Worm (Caenorhabditis elegans) whole organism, L3 larva: ENCODE data around the gene C42C1.3.
A peak's percentile ranks its signal among the peaks of the same experiment; 100 is the strongest.

Experiments used
- ZK546.5 ChIP-seq: sonication (generic microtip); optimal IDR thresholded peaks from 2 replicates; lab custom pipeline; 2017; ENCODE audit warnings: missing biosample characterization, missing genetic modification characterization
- aly-2 ChIP-seq: fragments of 150-350 bp; optimal IDR thresholded peaks from 2 replicates; lab custom pipeline; 2014; ENCODE audit warnings: missing biosample characterization, missing genetic modification characterization
- ama-1 ChIP-seq: fragments of 150-350 bp; optimal IDR thresholded peaks from 2 replicates; lab custom pipeline; 2018
- ceh-28 ChIP-seq: fragments of 150-350 bp; optimal IDR thresholded peaks from 2 replicates; lab custom pipeline; 2014; ENCODE audit warnings: missing biosample characterization, missing genetic modification reagents, missing genetic modification characterization
- ceh-82 ChIP-seq: fragments of 150-350 bp; optimal IDR thresholded peaks from 2 replicates; lab custom pipeline; 2014; ENCODE audit warnings: missing biosample characterization, missing genetic modification characterization
- ceh-9 ChIP-seq: sonication (generic microtip); optimal IDR thresholded peaks from 2 replicates; lab custom pipeline; 2018; ENCODE audit warnings: missing biosample characterization, missing genetic modification characterization
- egl-27 ChIP-seq: sonication (generic microtip); optimal IDR thresholded peaks from 4 replicates; lab custom pipeline; 2017; ENCODE audit warnings: missing biosample characterization, missing genetic modification reagents, missing genetic modification characterization
- elt-1 ChIP-seq: fragments of 150-350 bp; optimal IDR thresholded peaks from 2 replicates; lab custom pipeline; 2014; ENCODE audit warnings: missing biosample characterization, missing genetic modification characterization
- elt-2 ChIP-seq: sonication (generic microtip); optimal IDR thresholded peaks from 2 replicates; lab custom pipeline; 2016; ENCODE audit warnings: missing genetic modification reagents, mild to moderate bottlenecking, missing genetic modification characterization, missing compliant biosample characterization
- elt-3 ChIP-seq, 3 experiments: fragments of 150-350 bp in 1 of 3; sonication (generic microtip) in 2 of 3; optimal IDR thresholded peaks; 2 replicates in 2 of 3; 4 replicates in 1 of 3; lab custom pipeline; 2014 to 2017; ENCODE audit warnings: missing biosample characterization in 3 of 3, missing genetic modification characterization in 3 of 3
- eor-1 ChIP-seq, 2 experiments: fragments of 150-350 bp; optimal IDR thresholded peaks; 2 replicates each; lab custom pipeline; 2014 to 2018; ENCODE audit warnings: missing biosample characterization in 2 of 2, missing genetic modification characterization in 2 of 2
- fkh-10 ChIP-seq: sonication (generic microtip); optimal IDR thresholded peaks from 2 replicates; lab custom pipeline; 2017; ENCODE audit warnings: missing biosample characterization, missing genetic modification reagents, missing genetic modification characterization
- fkh-2 ChIP-seq: fragments of 150-350 bp; optimal IDR thresholded peaks from 2 replicates; lab custom pipeline; 2014; ENCODE audit warnings: missing biosample characterization, missing genetic modification reagents, missing genetic modification characterization
- fos-1 ChIP-seq: fragments of 150-350 bp; optimal IDR thresholded peaks from 2 replicates; lab custom pipeline; 2014; ENCODE audit warnings: missing biosample characterization, missing genetic modification characterization
- lin-15B ChIP-seq: fragments of 150-350 bp; optimal IDR thresholded peaks from 2 replicates; lab custom pipeline; 2014; ENCODE audit warnings: missing biosample characterization, missing genetic modification characterization
- lin-39 ChIP-seq: fragments of 150-350 bp; optimal IDR thresholded peaks from 2 replicates; lab custom pipeline; 2018; ENCODE audit warnings: missing biosample characterization, missing genetic modification reagents, missing genetic modification characterization
- lsy-12 ChIP-seq: sonication (generic microtip); optimal IDR thresholded peaks from 2 replicates; lab custom pipeline; 2016; ENCODE audit warnings: mild to moderate bottlenecking, missing genetic modification characterization, missing compliant biosample characterization
- mdl-1 ChIP-seq: fragments of 150-350 bp; optimal IDR thresholded peaks from 2 replicates; lab custom pipeline; 2014; ENCODE audit warnings: missing biosample characterization, missing genetic modification characterization
- mml-1 ChIP-seq: fragments of 150-350 bp; sonication (generic microtip); optimal IDR thresholded peaks from 3 replicates; lab custom pipeline; 2014; ENCODE audit warnings: missing biosample characterization, missing genetic modification characterization
- nfya-1 ChIP-seq: sonication (generic microtip); optimal IDR thresholded peaks from 2 replicates; lab custom pipeline; 2017; ENCODE audit warnings: missing genetic modification characterization, mild to moderate bottlenecking, missing compliant biosample characterization, antibody characterized with exemption, moderate library complexity; ENCODE audit not compliant: insufficient read depth
- nhr-12 ChIP-seq: fragments of 150-350 bp; optimal IDR thresholded peaks from 2 replicates; lab custom pipeline; 2014; ENCODE audit warnings: missing biosample characterization, missing genetic modification characterization
- nhr-23 ChIP-seq: fragments of 150-350 bp; optimal IDR thresholded peaks from 2 replicates; lab custom pipeline; 2014; ENCODE audit warnings: missing biosample characterization, missing genetic modification reagents, missing genetic modification characterization
- nhr-43 ChIP-seq: sonication (generic microtip); optimal IDR thresholded peaks from 2 replicates; lab custom pipeline; 2016; ENCODE audit warnings: mild to moderate bottlenecking, missing genetic modification characterization, missing compliant biosample characterization; ENCODE audit not compliant: poor library complexity, severe bottlenecking
- nhr-76 ChIP-seq: fragments of 150-350 bp; sonication (generic microtip); optimal IDR thresholded peaks from 5 replicates; lab custom pipeline; 2014; ENCODE audit warnings: missing biosample characterization, missing genetic modification characterization
- pqm-1 ChIP-seq: fragments of 150-350 bp; optimal IDR thresholded peaks from 2 replicates; lab custom pipeline; 2017; ENCODE audit warnings: missing biosample characterization, missing genetic modification characterization, inconsistent platforms
- sea-2 ChIP-seq: fragments of 150-350 bp; sonication (generic microtip); optimal IDR thresholded peaks from 4 replicates; lab custom pipeline; 2014; ENCODE audit warnings: missing biosample characterization, missing genetic modification reagents, missing genetic modification characterization
- skn-1 ChIP-seq: fragments of 150-350 bp; optimal IDR thresholded peaks from 2 replicates; lab custom pipeline; 2014; ENCODE audit warnings: missing biosample characterization, missing genetic modification characterization
- snpc-4 ChIP-seq: fragments of 150-350 bp; optimal IDR thresholded peaks from 2 replicates; lab custom pipeline; 2014; ENCODE audit warnings: missing biosample characterization, missing genetic modification characterization
- tbx-2 ChIP-seq: sonication (generic microtip); optimal IDR thresholded peaks from 2 replicates; lab custom pipeline; 2016; ENCODE audit warnings: mild to moderate bottlenecking, missing genetic modification characterization, missing compliant biosample characterization
- unc-39 ChIP-seq: sonication (generic microtip); optimal IDR thresholded peaks from 4 replicates; lab custom pipeline; 2017; ENCODE audit warnings: missing biosample characterization, missing genetic modification characterization
- zag-1 ChIP-seq: fragments of 150-350 bp; optimal IDR thresholded peaks from 2 replicates; lab custom pipeline; 2014; ENCODE audit warnings: missing biosample characterization, missing genetic modification characterization
- ztf-11 ChIP-seq: fragments of 150-350 bp; optimal IDR thresholded peaks from 2 replicates; lab custom pipeline; 2014; ENCODE audit warnings: missing biosample characterization, missing genetic modification characterization
- ztf-4 ChIP-seq: fragments of 150-350 bp; optimal IDR thresholded peaks from 2 replicates; lab custom pipeline; 2014; ENCODE audit warnings: missing biosample characterization, missing genetic modification characterization

C42C1.3 gene

ce11 chrIV:12265877-12266276 lies 4.4 kb downstream of the C42C1.3 start:
- TF ChIP-seq lsy-12: no peak
- TF ChIP-seq unc-39 (tag; lab: Kevin White, UChicago): no peak
- TF ChIP-seq aly-2 (tag; lab: Kevin White, UChicago): no peak
- no peak for TF ChIP-seq fkh-2
- no peak for TF ChIP-seq lin-15B (tag; lab: Kevin White, UChicago)
- no peak for TF ChIP-seq pqm-1
- no peak for TF ChIP-seq ztf-11

ce11 chrIV:12261353-12261752 lies 8.9 kb downstream of the C42C1.3 start, which contains the start of gene sre-14:
sre-14 (minus strand) TSS chrIV:12261453.
- TF ChIP-seq fkh-10 (no peak), fos-1 (tag; lab: Kevin White, UChicago) (no peak), nhr-43 (no peak), lsy-12 (no peak), elt-3 (tag; optimal IDR thresholded peaks at IDR 0.05; lab: Kevin White, UChicago) (no peak), nhr-23 (tag; lab: Kevin White, UChicago) (no peak), mml-1 (tag; lab: Kevin White, UChicago) (no peak), eor-1 (tag; optimal IDR thresholded peaks at IDR 0.05; lab: Kevin White, UChicago) (no peak), nfya-1 (tag; lab: Kevin White, UChicago) (no peak), lin-15B (tag; lab: Kevin White, UChicago) (no peak), ceh-82 (tag; lab: Kevin White, UChicago) (no peak), ZK546.5 (no peak), ztf-11 (no peak), ceh-28 (tag; lab: Kevin White, UChicago) (no peak), sea-2 (no peak), nhr-76 (no peak), tbx-2 (tag; lab: Kevin White, UChicago) (no peak), skn-1 (no peak), mdl-1 (no peak)
- TF ChIP-seq, all 47 proteins: peak for 0

- TF ChIP-seq lin-15B (tag; lab: Kevin White, UChicago) (peak; percentile 42), nfya-1 (tag; lab: Kevin White, UChicago) (peak; percentile 34), lin-39 (tag; lab: Kevin White, UChicago) (peak; percentile 26), unc-39 (tag; lab: Kevin White, UChicago) (no peak), nhr-12 (no peak)
These were observed 11.0 kb downstream of the C42C1.3 start, which contains the start of gene Y39C12A.9 for ce11 chrIV:12259161-12259870. Y39C12A.9 (minus strand) TSS chrIV:12259211.

ce11 chrIV:12252579-12252978 lies 17.7 kb downstream of the C42C1.3 start, which contains the start of gene dnj-26:
dnj-26 (minus strand) TSS chrIV:12252679.
- no peak for TF ChIP-seq fkh-2

ce11 chrIV:12244706-12245105 lies 25.6 kb downstream of the C42C1.3 start, which contains the start of gene sre-15:
sre-15 (minus strand) TSS chrIV:12244806.
- TF ChIP-seq elt-2 (tag; lab: Kevin White, UChicago) (no peak), skn-1 (no peak), fos-1 (tag; lab: Kevin White, UChicago) (no peak), ceh-28 (tag; lab: Kevin White, UChicago) (no peak), elt-1 (tag; lab: Kevin White, UChicago) (no peak), ztf-4 (tag; lab: Kevin White, UChicago) (no peak), nfya-1 (tag; lab: Kevin White, UChicago) (no peak), egl-27 (tag; lab: Kevin White, UChicago) (no peak), ama-1 (lab: Kevin White, UChicago) (no peak), nhr-76 (no peak), snpc-4 (tag; lab: Kevin White, UChicago) (no peak), aly-2 (tag; lab: Kevin White, UChicago) (no peak), zag-1 (tag; lab: Kevin White, UChicago) (no peak), eor-1 (tag; optimal IDR thresholded peaks at IDR 0.05; lab: Kevin White, UChicago) (no peak), mml-1 (tag; lab: Kevin White, UChicago) (no peak), ceh-9 (tag; lab: Kevin White, UChicago) (no peak), elt-3 (tag; optimal IDR thresholded peaks at IDR 0.05; lab: Kevin White, UChicago) (no peak)
